Worm (Caenorhabditis elegans): ENCODE results near the gene nhr-32.

DNA sequence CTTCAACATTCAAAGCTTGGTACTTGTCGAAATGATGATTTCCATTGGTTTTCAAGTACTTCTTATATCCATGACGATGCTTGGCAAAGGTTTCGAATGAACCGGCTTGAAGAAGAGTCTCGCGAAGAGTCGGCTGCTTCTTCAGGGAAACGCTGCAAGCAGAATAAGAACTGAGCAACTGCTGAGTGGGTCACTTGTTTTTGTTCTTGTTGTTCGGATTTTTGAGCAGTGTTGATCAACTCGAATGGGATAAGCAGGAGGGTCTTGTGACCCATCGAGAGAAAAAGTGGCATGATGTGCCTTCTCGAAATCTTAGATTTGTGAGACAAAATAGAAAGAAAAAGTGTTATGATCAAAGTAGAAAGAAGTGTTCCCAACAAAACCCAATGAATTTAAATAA is 31.2 kb upstream of the nhr-32 start:
- TF ChIP-seq him-1 (tag; optimal IDR thresholded peaks at IDR 0.05) (no peak), W03F9.2 (tag; optimal IDR thresholded peaks at IDR 0.05) (no peak), dao-5 (tag; optimal IDR thresholded peaks at IDR 0.05) (no peak)
